Worm (Caenorhabditis elegans) whole organism, dauer: ENCODE results near the gene nra-4.

Source experiments
- unc-62 ChIP-seq: sonication (generic microtip); optimal IDR thresholded peaks from 2 replicates; lab custom pipeline; 2017; ENCODE audit warnings: missing biosample characterization, missing genetic modification reagents, missing genetic modification characterization

The nra-4 gene

DNA sequence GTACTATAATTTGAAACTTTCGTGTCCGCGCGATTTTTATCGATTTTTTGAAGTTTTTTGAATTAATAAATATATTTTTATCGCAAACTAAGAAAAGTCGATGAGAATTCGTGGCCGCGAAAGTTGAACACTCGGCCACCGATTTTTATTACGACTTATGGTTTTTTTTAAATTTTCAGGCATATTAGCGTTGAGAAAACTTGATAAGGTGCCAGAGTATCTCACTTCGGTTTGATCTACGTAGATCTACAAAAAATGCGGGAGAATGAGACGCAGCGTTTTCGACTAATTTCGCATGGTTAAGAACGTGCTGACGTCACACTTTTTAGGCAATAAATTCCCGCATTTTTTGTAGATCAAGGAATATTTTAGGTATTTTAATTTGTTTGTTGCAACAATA is 25.0 kb downstream of the nra-4 start, which contains the start of gene pei-2:
pei-2 (minus strand) TSS at position 101 of the 400 bp plus-strand sequence.
- no peak for TF ChIP-seq unc-62 (GFP tag; lab: Kevin White, UChicago)

DNA sequence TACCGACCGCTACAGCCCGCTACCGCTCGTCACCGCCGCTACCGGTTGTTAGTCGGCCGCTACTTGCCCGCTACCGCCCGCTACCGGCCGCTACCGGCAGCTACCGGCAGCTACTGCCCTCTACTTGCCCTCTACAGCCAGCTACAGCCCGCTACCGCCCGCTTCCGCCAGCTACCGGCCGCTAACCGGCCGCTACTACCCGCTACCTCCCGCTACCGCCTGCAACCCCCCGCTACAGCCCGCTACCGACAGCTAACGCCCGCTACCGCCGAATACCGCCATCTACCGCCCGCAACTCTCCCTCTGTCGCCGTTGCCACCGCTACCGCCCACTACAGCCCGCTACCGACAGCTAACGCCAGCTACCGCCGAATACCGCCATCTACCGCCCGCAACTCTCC is 26.9 kb downstream of the nra-4 start:
- no peak for TF ChIP-seq unc-62 (GFP tag; lab: Kevin White, UChicago)

DNA sequence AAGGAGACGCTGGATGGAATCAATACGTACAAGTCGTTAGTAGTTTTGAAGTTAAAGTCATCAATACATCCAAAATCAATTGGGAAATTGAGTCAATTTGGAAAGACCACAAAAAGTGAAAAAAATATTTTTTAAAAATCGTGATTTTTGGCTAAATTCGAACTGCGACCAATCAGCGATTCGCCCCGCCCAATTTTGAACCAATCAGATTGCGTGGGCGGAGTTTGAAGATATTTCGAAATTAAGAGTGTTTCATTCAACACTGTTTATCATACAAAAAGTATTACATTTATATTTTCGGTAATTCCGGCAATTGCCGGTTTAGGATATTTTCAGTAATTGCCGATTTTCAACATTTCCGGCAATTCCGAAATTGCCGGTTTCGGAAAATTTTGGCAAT is 31.2 kb downstream of the nra-4 start:
- TF ChIP-seq unc-62 (GFP tag; lab: Kevin White, UChicago), result no peak

DNA sequence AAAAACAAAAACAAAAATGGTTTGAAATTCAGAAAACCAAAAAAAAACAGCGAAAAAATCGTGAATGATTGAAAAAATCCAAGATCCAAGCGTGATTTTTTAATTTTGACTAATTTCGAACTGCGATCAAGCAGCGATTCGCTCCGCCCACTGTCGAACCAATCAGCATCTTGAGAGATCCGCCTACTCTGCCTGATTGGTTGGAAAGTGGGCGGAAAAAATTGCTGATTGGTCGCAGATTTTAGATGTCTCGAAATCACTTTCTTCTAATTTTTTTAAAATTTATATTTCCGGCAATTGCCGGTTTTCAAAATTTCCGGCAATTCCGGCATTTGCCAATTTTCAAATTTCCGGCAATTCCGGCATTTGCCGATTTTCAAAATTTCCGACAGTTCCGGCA is 33.2 kb downstream of the nra-4 start:
- no peak for TF ChIP-seq unc-62 (GFP tag; lab: Kevin White, UChicago)

- no peak for TF ChIP-seq unc-62 (GFP tag; lab: Kevin White, UChicago)
Observed at ce11 chrV:1013637-1014036, 34.7 kb downstream of the nra-4 start.

DNA sequence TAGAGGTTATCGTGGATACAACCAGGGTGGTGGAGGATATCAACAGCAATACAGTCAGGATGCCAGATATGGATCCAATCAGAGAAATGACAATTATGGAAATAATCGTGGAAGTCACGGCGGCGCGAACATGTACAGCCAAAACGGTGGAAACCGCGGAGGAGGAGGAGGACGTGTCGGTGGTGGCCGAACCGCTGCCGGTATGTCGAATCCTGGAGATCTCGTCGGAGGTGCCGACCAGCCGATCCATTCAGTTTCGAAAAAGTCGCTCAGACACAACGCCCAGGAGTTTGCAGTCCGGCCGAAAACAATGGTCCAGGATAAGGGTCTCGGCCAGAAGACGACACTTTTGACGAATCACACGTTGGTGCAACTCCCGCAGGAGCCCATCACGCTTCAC is 39.3 kb downstream of the nra-4 start:
- TF ChIP-seq unc-62 (GFP tag; lab: Kevin White, UChicago), result no peak

ce11 chrV:1008503-1008902 is 39.9 kb downstream of the nra-4 start, which contains the start of gene ergo-1:
Gene ergo-1 (plus strand): TSS chrV:1008803.
- TF ChIP-seq unc-62 (GFP tag; lab: Kevin White, UChicago), result no peak

- TF ChIP-seq unc-62 (GFP tag; lab: Kevin White, UChicago), result no peak
Observed at ce11 chrV:1005877-1006276, 42.5 kb downstream of the nra-4 start.

DNA sequence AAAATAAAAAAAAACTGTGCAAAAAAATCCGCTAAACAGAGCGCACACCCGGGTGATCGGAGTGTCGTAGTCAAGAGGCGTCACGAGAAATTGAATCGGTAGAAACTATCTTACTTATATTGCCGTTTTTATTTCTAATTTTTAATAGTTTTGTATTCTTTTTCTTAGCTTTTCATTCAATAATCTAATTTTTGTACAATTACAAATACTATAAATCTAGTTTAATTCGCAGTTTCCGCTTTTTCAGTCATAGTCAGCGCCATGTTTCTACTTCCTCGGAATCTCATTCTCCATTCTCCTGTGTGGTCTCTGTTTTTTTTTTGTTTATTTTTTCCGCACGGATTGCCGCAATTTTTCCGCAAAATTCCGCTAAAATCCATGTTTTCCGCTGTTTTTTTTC is 44.6 kb downstream of the nra-4 start:
- TF ChIP-seq unc-62 (GFP tag; lab: Kevin White, UChicago), result no peak

DNA sequence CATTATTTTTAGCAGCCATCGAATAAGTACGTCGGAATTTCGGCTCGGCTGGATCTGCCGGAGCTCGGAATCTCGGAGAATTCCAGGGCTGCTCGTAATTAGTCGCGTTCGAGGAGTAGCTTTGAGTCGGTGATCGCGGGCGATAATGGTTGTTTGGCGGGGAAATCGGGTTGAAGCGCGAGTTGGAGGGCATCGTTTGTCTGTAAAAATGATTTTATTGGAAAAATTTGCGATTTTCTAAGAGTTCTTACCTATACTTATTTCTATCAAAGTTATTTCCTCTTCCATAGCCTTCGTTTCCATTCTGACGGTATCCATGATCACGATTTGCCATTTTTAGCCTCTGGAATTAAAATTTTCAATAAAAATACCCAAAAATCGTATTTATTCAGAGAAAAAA is 45.0 kb downstream of the nra-4 start, which contains the start of gene Y50D4C.5:
Y50D4C.5 (minus strand) TSS at position 345 of the 400 bp plus-strand sequence.
- no peak for TF ChIP-seq unc-62 (GFP tag; lab: Kevin White, UChicago)

- TF ChIP-seq unc-62 (GFP tag; lab: Kevin White, UChicago), result no peak
Observed at ce11 chrV:1001163-1001562, 47.2 kb downstream of the nra-4 start.

- no peak for TF ChIP-seq unc-62 (GFP tag; lab: Kevin White, UChicago)
Observed at ce11 chrV:995635-996034, 52.7 kb downstream of the nra-4 start.
